Worm (Caenorhabditis elegans) whole organism, mixed stage, embryonic: ENCODE results near the gene C49H3.4.

Experiments used
- M03D4.4 ChIP-seq: sonication (generic microtip); optimal IDR thresholded peaks from 2 replicates; lab custom pipeline; 2017; ENCODE audit warnings: mild to moderate bottlenecking, missing genetic modification characterization, missing compliant biosample characterization
- blmp-1 ChIP-seq: fragments of 150-350 bp; optimal IDR thresholded peaks from 2 replicates; lab custom pipeline; 2014; ENCODE audit warnings: missing biosample characterization, missing genetic modification characterization
- ceh-43 ChIP-seq: fragments of 200-800 bp; sonication (Bioruptor generic); optimal IDR thresholded peaks from 2 replicates; lab custom pipeline; 2018; ENCODE audit warnings: mild to moderate bottlenecking, missing genetic modification characterization, moderate library complexity, missing compliant biosample characterization
- ceh-83 ChIP-seq: fragments of 200-800 bp; sonication (Bioruptor generic); optimal IDR thresholded peaks from 2 replicates; lab custom pipeline; 2018; ENCODE audit warnings: mild to moderate bottlenecking, missing genetic modification characterization, missing compliant biosample characterization
- ces-1 ChIP-seq: fragments of 150-350 bp; optimal IDR thresholded peaks from 2 replicates; lab custom pipeline; 2014; ENCODE audit warnings: missing biosample characterization, missing genetic modification reagents, missing genetic modification characterization
- cnd-1 ChIP-seq: fragments of 200-800 bp; sonication (Bioruptor generic); optimal IDR thresholded peaks from 2 replicates; lab custom pipeline; 2018; ENCODE audit warnings: mild to moderate bottlenecking, missing genetic modification characterization, missing compliant biosample characterization
- drap-1 ChIP-seq: fragments of 200-800 bp; sonication (Bioruptor generic); optimal IDR thresholded peaks from 3 replicates; lab custom pipeline; 2018; ENCODE audit warnings: mild to moderate bottlenecking, missing genetic modification characterization, missing compliant biosample characterization
- elt-1 ChIP-seq: sonication (generic microtip); optimal IDR thresholded peaks from 2 replicates; lab custom pipeline; 2017; ENCODE audit warnings: missing genetic modification characterization, mild to moderate bottlenecking, missing compliant biosample characterization, antibody characterized with exemption, moderate library complexity, borderline replicate concordance; ENCODE audit not compliant: insufficient read depth
- elt-3 ChIP-seq: fragments of 150-350 bp; optimal IDR thresholded peaks from 2 replicates; lab custom pipeline; 2014; ENCODE audit warnings: missing biosample characterization, missing genetic modification characterization
- flh-1 ChIP-seq: fragments of 200-800 bp; sonication (Bioruptor generic); optimal IDR thresholded peaks from 2 replicates; lab custom pipeline; 2018; ENCODE audit warnings: mild to moderate bottlenecking, missing genetic modification characterization, moderate library complexity, missing compliant biosample characterization
- ham-2 ChIP-seq: fragments of 200-800 bp; sonication (Bioruptor generic); optimal IDR thresholded peaks from 2 replicates; lab custom pipeline; 2018; ENCODE audit warnings: mild to moderate bottlenecking, missing genetic modification characterization, missing compliant biosample characterization
- hlh-1 ChIP-seq: fragments of 150-350 bp; optimal IDR thresholded peaks from 2 replicates; lab custom pipeline; 2014; ENCODE audit warnings: missing biosample characterization, missing genetic modification reagents, missing genetic modification characterization
- lin-13 ChIP-seq: fragments of 150-350 bp; optimal IDR thresholded peaks from 2 replicates; lab custom pipeline; 2014; ENCODE audit warnings: missing biosample characterization, missing genetic modification characterization
- lin-32 ChIP-seq: fragments of 200-800 bp; sonication (Bioruptor generic); optimal IDR thresholded peaks from 2 replicates; lab custom pipeline; 2018; ENCODE audit warnings: mild to moderate bottlenecking, missing genetic modification characterization, missing compliant biosample characterization
- lsy-2 ChIP-seq: fragments of 150-350 bp; optimal IDR thresholded peaks from 2 replicates; lab custom pipeline; 2014; ENCODE audit warnings: missing biosample characterization, missing genetic modification characterization
- mab-5 ChIP-seq: fragments of 150-350 bp; optimal IDR thresholded peaks from 2 replicates; lab custom pipeline; 2014; ENCODE audit warnings: missing biosample characterization, missing genetic modification characterization
- nhr-12 ChIP-seq: fragments of 150-350 bp; optimal IDR thresholded peaks from 2 replicates; lab custom pipeline; 2014; ENCODE audit warnings: missing biosample characterization, missing genetic modification characterization
- nhr-2 ChIP-seq: fragments of 150-350 bp; optimal IDR thresholded peaks from 2 replicates; lab custom pipeline; 2014; ENCODE audit warnings: missing biosample characterization, missing genetic modification characterization
- nhr-237 ChIP-seq: fragments of 150-350 bp; optimal IDR thresholded peaks from 2 replicates; lab custom pipeline; 2014; ENCODE audit warnings: missing biosample characterization, missing genetic modification characterization
- nhr-28 ChIP-seq: fragments of 150-350 bp; optimal IDR thresholded peaks from 2 replicates; lab custom pipeline; 2014; ENCODE audit warnings: missing biosample characterization, missing genetic modification characterization
- nhr-76 ChIP-seq: sonication (generic microtip); optimal IDR thresholded peaks from 2 replicates; lab custom pipeline; 2017; ENCODE audit warnings: missing biosample characterization, missing genetic modification characterization
- pha-4 ChIP-seq: fragments of 150-350 bp; optimal IDR thresholded peaks from 2 replicates; lab custom pipeline; 2018; ENCODE audit warnings: missing biosample characterization, missing genetic modification reagents, missing genetic modification characterization
- sem-2 ChIP-seq: fragments of 200-800 bp; sonication (Bioruptor generic); optimal IDR thresholded peaks from 2 replicates; lab custom pipeline; 2018; ENCODE audit warnings: mild to moderate bottlenecking, missing genetic modification characterization, missing compliant biosample characterization
- sptf-1 ChIP-seq: sonication (generic microtip); optimal IDR thresholded peaks from 2 replicates; lab custom pipeline; 2017; ENCODE audit warnings: mild to moderate bottlenecking, missing genetic modification characterization, moderate library complexity, missing compliant biosample characterization
- tbx-8 ChIP-seq: fragments of 200-800 bp; sonication (Bioruptor generic); optimal IDR thresholded peaks from 2 replicates; lab custom pipeline; 2018; ENCODE audit warnings: mild to moderate bottlenecking, missing genetic modification characterization, moderate library complexity, missing compliant biosample characterization
- unc-120 ChIP-seq: sonication (generic microtip); optimal IDR thresholded peaks from 2 replicates; lab custom pipeline; 2017; ENCODE audit warnings: missing genetic modification characterization, missing compliant biosample characterization; ENCODE audit not compliant: poor library complexity, severe bottlenecking
- unc-39 ChIP-seq: fragments of 150-350 bp; optimal IDR thresholded peaks from 2 replicates; lab custom pipeline; 2014; ENCODE audit warnings: missing biosample characterization, missing genetic modification characterization
- unc-62 ChIP-seq: fragments of 150-350 bp; optimal IDR thresholded peaks from 2 replicates; lab custom pipeline; 2014; ENCODE audit warnings: missing biosample characterization, missing genetic modification reagents, missing genetic modification characterization
- zip-8 ChIP-seq: fragments of 150-350 bp; optimal IDR thresholded peaks from 2 replicates; lab custom pipeline; 2014; ENCODE audit warnings: missing biosample characterization, missing genetic modification characterization
- ztf-11 ChIP-seq: fragments of 150-350 bp; optimal IDR thresholded peaks from 2 replicates; lab custom pipeline; 2014; ENCODE audit warnings: missing biosample characterization, missing genetic modification characterization

The C49H3.4 gene

ce11 chrIV:7914991-7915390, at the start of gene C49H3.4:
C49H3.4 (plus strand) TSS chrIV:7915291.
- TF ChIP-seq mab-5 (tag; lab: Kevin White, UChicago) = no peak
- no peak for TF ChIP-seq blmp-1 (tag; lab: Kevin White, UChicago)
- no peak for TF ChIP-seq sptf-1
- TF ChIP-seq unc-120 (tag; lab: Kevin White, UChicago) = no peak
- no peak for TF ChIP-seq cnd-1 (tag; lab: Kevin White, UChicago)
- TF ChIP-seq ham-2 (GFP tag; lab: Kevin White, UChicago) = no peak
- TF ChIP-seq unc-39 (tag; lab: Kevin White, UChicago) = no peak
- TF ChIP-seq lsy-2 (tag; lab: Kevin White, UChicago) = no peak
- no peak for TF ChIP-seq nhr-12 (tag; lab: Kevin White, UChicago)

DNA sequence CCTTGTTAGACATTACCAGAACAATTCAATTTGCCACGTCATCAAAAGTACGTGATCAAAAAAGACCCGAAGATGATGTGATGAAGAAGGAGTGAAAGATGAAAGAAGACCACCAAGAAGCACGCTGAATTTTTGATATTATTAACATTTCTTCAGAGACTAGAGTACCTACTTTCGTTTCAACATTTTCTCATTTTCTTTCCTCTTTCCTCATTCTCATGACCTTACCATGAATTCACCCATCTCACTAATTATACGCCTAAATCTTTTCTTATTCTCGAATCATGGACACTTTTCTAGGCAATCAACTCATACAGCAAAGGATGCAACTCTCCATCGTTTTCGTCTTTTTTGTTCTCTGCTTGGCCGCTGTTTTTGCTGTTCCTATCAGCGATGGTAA, 46.5 kb upstream of the C49H3.4 start, which contains the start of gene flp-10:
Gene flp-10 (plus strand): TSS at position 301 of the 400 bp plus-strand sequence.
- TF ChIP-seq nhr-76 (tag; lab: Kevin White, UChicago) (no peak), blmp-1 (tag; lab: Kevin White, UChicago) (no peak), nhr-28 (no peak), drap-1 (GFP tag; lab: Kevin White, UChicago) (no peak), hlh-1 (no peak), elt-3 (tag; lab: Kevin White, UChicago) (no peak), ces-1 (GFP tag; lab: Kevin White, UChicago) (no peak), ztf-11 (tag; lab: Kevin White, UChicago) (no peak), M03D4.4 (tag; lab: Kevin White, UChicago) (no peak), lin-32 (GFP tag; lab: Kevin White, UChicago) (no peak), pha-4 (tag; lab: Kevin White, UChicago) (no peak), mab-5 (tag; lab: Kevin White, UChicago) (no peak), elt-1 (no peak), unc-62 (GFP tag; lab: Kevin White, UChicago) (no peak), ceh-43 (GFP tag; lab: Kevin White, UChicago) (no peak), nhr-2 (tag; lab: Kevin White, UChicago) (no peak), sptf-1 (no peak), tbx-8 (GFP tag; lab: Kevin White, UChicago) (no peak), flh-1 (GFP tag; lab: Kevin White, UChicago) (no peak), nhr-12 (tag; lab: Kevin White, UChicago) (no peak)

DNA sequence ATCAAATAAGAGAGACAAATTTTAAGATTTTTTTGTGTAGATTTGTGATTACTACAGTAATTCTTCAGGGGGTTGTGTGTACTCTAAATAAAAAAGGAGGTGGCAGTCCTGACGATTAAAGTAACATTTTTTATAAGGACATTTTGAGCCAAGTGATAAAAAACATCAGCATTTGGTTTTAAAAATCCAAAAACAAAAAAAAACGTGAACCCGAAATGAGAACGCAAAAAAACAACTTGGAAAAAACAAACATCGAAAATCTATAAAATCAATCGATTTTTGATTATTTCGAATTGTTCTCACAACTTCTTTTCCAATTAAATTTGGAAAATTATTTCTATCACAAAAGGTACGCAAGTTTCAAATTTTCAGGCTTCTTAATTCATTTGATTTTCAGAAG, 44.6 kb upstream of the C49H3.4 start, which contains the start of gene T06C10.3:
Gene T06C10.3 (plus strand): TSS at position 301 of the 400 bp plus-strand sequence.
- TF ChIP-seq lin-13 (no peak), nhr-2 (tag; lab: Kevin White, UChicago) (no peak), blmp-1 (tag; lab: Kevin White, UChicago) (no peak)
- TF ChIP-seq, all 35 proteins: peak for 0

DNA sequence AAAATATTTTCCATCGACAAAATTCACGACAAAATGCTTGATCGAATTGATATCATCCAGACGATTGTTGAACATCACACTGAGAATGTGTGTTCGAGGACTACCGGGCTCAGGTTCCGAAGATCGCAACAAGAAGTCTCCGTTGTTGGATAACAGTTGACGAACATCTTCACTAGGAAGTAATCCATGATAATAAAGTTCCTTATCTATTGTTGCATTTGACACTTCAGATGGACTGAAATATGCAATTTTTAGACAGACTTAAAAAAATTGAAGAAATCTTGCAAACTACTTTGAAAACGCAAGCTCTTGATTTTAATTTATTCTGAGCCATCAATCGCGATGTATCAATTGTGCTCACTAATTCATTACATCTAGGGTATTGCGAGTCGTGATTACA, 37.8 kb upstream of the C49H3.4 start:
- no peak for TF ChIP-seq nhr-12 (tag; lab: Kevin White, UChicago)

- TF ChIP-seq tbx-8 (GFP tag; lab: Kevin White, UChicago) = no peak
- no peak for TF ChIP-seq lin-32 (GFP tag; lab: Kevin White, UChicago)
- TF ChIP-seq nhr-237 (tag; lab: Kevin White, UChicago) = no peak
- TF ChIP-seq unc-39 (tag; lab: Kevin White, UChicago) = no peak
- TF ChIP-seq ztf-11 (tag; lab: Kevin White, UChicago) = no peak
- TF ChIP-seq zip-8 (tag; lab: Kevin White, UChicago) = no peak
- no peak for TF ChIP-seq sem-2 (GFP tag; lab: Kevin White, UChicago)
- no peak for TF ChIP-seq hlh-1
- no peak for TF ChIP-seq elt-3 (tag; lab: Kevin White, UChicago)
- TF ChIP-seq ceh-83 (GFP tag; lab: Kevin White, UChicago) = no peak
Measured at ce11 chrIV:7877781-7878180, 37.3 kb upstream of the C49H3.4 start, which contains the start of gene kin-26. kin-26 (minus strand) TSS chrIV:7877881.

- no peak for TF ChIP-seq zip-8 (tag; lab: Kevin White, UChicago)
- no peak for TF ChIP-seq unc-120 (tag; lab: Kevin White, UChicago)
- no peak for TF ChIP-seq nhr-12 (tag; lab: Kevin White, UChicago)
- TF ChIP-seq ztf-11 (tag; lab: Kevin White, UChicago) = no peak
- no peak for TF ChIP-seq hlh-1
- no peak for TF ChIP-seq unc-39 (tag; lab: Kevin White, UChicago)
- no peak for TF ChIP-seq nhr-2 (tag; lab: Kevin White, UChicago)
- TF ChIP-seq nhr-76 (tag; lab: Kevin White, UChicago) = no peak
- TF ChIP-seq elt-3 (tag; lab: Kevin White, UChicago) = no peak
- no peak for TF ChIP-seq sem-2 (GFP tag; lab: Kevin White, UChicago)
- no peak for TF ChIP-seq lin-32 (GFP tag; lab: Kevin White, UChicago)
Measured at ce11 chrIV:7879017-7879416, 36.1 kb upstream of the C49H3.4 start, which contains the start of gene srt-73. srt-73 (plus strand) TSS chrIV:7879317.
